Fruit fly (Drosophila melanogaster) ovary, adult (tissue): ENCODE data around the gene CG7518.

Experiments
- CG17801 ChIP-seq: fragments of 200-800 bp; optimal IDR thresholded peaks from 2 replicates; lab custom pipeline; 2019; ENCODE audit warnings: missing biosample characterization, mild to moderate bottlenecking, missing genetic modification characterization, moderate library complexity; ENCODE audit not compliant: partially characterized antibody

The CG7518 gene

DNA sequence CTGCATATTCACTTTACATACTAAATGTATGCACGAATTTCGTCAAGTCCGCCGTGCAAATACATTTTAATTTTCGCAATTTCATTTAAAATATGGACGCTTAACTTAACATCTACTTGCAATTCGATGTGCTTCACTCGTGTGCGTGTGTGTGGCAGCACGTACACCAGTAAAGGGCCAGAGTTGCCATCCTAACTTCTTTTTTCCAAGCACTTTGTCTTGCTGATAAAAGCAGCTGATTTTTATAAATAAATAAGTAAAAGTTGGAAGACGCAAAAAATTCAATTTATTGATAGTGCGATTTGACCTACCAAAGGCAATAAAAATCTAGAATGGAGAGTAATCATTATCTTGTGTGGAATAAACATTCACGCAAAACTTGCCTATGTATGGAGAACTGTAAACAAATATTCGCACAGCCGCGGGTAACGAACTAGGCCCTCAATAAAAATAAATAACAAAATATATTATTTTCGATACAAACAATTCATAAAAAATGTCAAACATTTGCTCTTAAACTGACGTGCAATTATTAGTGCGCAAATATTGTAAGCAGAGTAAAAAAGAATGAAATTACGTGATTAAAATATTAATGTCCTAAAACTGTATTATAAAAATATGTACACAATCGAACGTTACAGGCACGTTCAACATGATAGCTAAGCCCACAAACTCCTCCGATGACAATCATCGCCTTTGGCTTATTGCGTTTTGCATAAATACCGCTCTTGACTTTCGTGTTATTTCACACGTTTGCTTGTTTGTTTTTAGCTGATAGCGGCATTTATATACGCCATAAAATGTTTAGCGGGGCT, 15.5 kb upstream of the CG7518 start:
- TF ChIP-seq CG17801 (GFP tag; lab: Kevin White, UChicago): peak; percentile 54

- no peak for TF ChIP-seq CG17801 (GFP tag; lab: Kevin White, UChicago)
These were observed 14.8 kb upstream of the CG7518 start for dm6 chr3R:12982982-12983633.

- TF ChIP-seq CG17801 (GFP tag; lab: Kevin White, UChicago): peak; percentile 48
These were observed 11.9 kb upstream of the CG7518 start, which contains the start of gene CG31342 for dm6 chr3R:12985828-12986530. CG31342 (plus strand) TSS chr3R:12986041.

DNA sequence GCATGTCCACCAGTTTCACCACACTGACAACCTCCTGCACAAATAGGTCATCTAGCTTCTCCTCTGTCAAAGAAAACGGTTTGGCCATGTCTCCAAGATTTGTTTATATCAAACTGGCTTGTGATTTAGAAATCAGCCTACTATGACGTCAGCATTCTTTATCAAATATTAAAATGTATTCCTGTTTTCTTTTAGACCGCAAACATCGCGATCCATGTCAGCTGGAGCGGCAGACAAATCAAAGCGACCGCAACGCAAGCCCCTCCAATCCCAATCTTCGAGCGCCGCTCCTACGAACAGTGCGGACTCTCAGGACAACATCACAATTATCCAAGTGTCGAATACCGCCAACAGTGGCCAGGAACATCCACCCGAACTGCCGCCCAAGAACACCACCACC, 9.5 kb upstream of the CG7518 start, which contains the start of gene CG14383:
Gene CG14383 (minus strand): TSS at position 101 of the 400 bp plus-strand sequence.
- TF ChIP-seq CG17801 (GFP tag; lab: Kevin White, UChicago): no peak

dm6 chr3R:12993018-12993417, 4.9 kb upstream of the CG7518 start, which contains the start of gene yellow-f:
yellow-f (minus strand) TSS chr3R:12993201.
- no peak for TF ChIP-seq CG17801 (GFP tag; lab: Kevin White, UChicago)

DNA sequence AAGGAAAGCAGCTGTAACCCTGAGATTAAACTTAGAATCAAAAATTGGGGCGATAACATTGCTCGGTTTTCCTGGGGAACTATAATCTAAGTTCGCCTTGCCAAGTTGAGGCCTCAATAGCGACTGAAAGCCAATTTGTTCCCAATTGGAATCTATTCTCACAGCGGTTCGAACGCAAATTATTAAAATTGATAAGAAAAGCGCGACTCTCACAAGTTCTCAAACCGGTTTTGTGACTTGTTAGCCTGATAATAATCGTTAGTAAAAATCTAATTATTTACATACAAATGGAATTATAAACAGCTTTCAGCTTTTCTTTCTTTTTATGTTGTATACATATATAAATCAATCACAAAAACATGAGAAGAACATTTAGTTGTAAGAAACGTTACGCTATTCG, 2.8 kb upstream of the CG7518 start, which contains the start of gene yellow-f2:
Gene yellow-f2 (minus strand): TSS at position 101 of the 400 bp plus-strand sequence.
- TF ChIP-seq CG17801 (GFP tag; lab: Kevin White, UChicago): no peak

- TF ChIP-seq CG17801 (GFP tag; lab: Kevin White, UChicago): peak; percentile 12
These were observed 2.4 kb upstream of the CG7518 start, which contains the start of gene CG7488 for dm6 chr3R:12995522-12995921. CG7488 (plus strand) TSS chr3R:12995620.

DNA sequence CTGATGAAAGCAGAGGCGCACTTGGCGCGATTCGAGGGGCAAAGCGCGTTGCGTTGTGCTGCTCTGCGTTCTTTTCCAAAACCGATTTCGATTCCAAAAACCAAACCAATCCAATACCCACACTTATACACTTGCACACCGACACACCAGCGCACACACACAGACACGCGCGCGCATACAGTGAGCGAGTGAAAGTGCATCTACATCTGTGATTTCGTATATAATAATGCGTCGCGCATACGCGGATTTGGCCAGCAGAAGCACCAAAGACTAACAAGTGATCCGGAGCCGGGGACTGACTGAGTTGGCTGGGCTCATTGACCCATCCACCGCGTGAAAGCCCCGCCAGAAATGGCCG, 324 bp downstream of the CG7518 start:
- peak; percentile 17 for TF ChIP-seq CG17801 (GFP tag; lab: Kevin White, UChicago)

- TF ChIP-seq CG17801 (GFP tag; lab: Kevin White, UChicago): no peak
These were observed 11.7 kb downstream of the CG7518 start, which contains the start of gene CG11656 for dm6 chr3R:13009595-13009994. CG11656 (plus strand) TSS chr3R:13009895.

dm6 chr3R:13010905-13011620, 13.2 kb downstream of the CG7518 start, which contains the start of gene CG8031:
CG8031 (minus strand) TSS chr3R:13011310.
- peak; percentile 14 for TF ChIP-seq CG17801 (GFP tag; lab: Kevin White, UChicago)

dm6 chr3R:13011621-13011963, 13.7 kb downstream of the CG7518 start, which contains the start of gene CtBP:
CtBP (plus strand) TSS chr3R:13011649.
- TF ChIP-seq CG17801 (GFP tag; lab: Kevin White, UChicago): no peak

- peak; percentile 39 for TF ChIP-seq CG17801 (GFP tag; lab: Kevin White, UChicago)
These were observed 14.5 kb downstream of the CG7518 start for dm6 chr3R:13012351-13012750.

dm6 chr3R:13012990-13013389, 15.1 kb downstream of the CG7518 start:
- TF ChIP-seq CG17801 (GFP tag; lab: Kevin White, UChicago): no peak
